Worm (Caenorhabditis elegans) whole organism, midembryonic: ENCODE results near the gene sdz-21.

ENCODE experiments used
- T22C8.4 ChIP-seq: fragments of 200-800 bp; sonication (Bioruptor generic); IDR thresholded peaks from 2 replicates; pipeline ENCODE4 v1.3.6; 2022; ENCODE audit warnings: missing genetic modification characterization, missing compliant biosample characterization
- cog-1 ChIP-seq: sonication (generic microtip); optimal IDR thresholded peaks from 2 replicates; lab custom pipeline; 2016; ENCODE audit warnings: missing genetic modification characterization, missing compliant biosample characterization
- flt-1 ChIP-seq: fragments of 200-800 bp; sonication (Bioruptor generic); IDR thresholded peaks from 2 replicates; pipeline ENCODE4 v1.3.6; 2022; ENCODE audit warnings: missing genetic modification characterization, missing compliant biosample characterization
- klf-2 ChIP-seq: fragments of 200-800 bp; sonication (Bioruptor generic); conservative IDR thresholded peaks from 2 replicates; pipeline ENCODE4 v1.3.6; 2022; ENCODE audit warnings: missing genetic modification reagents, missing genetic modification characterization, missing compliant biosample characterization
- med-1 ChIP-seq: sonication (generic microtip); optimal IDR thresholded peaks from 2 replicates; lab custom pipeline; 2017; ENCODE audit warnings: missing genetic modification characterization, mild to moderate bottlenecking, missing compliant biosample characterization, antibody characterized with exemption, missing genetic modification reagents; ENCODE audit not compliant: insufficient read depth
- ztf-23 ChIP-seq: fragments of 200-800 bp; sonication (Bioruptor generic); IDR thresholded peaks from 2 replicates; pipeline ENCODE4 v1.3.6; 2022; ENCODE audit warnings: missing genetic modification reagents, missing genetic modification characterization, missing compliant biosample characterization
- ztf-29 ChIP-seq: fragments of 200-800 bp; sonication (Bioruptor generic); IDR thresholded peaks from 2 replicates; pipeline ENCODE4 v1.3.6; 2022; ENCODE audit warnings: missing genetic modification reagents, missing genetic modification characterization, missing compliant biosample characterization

DNA sequence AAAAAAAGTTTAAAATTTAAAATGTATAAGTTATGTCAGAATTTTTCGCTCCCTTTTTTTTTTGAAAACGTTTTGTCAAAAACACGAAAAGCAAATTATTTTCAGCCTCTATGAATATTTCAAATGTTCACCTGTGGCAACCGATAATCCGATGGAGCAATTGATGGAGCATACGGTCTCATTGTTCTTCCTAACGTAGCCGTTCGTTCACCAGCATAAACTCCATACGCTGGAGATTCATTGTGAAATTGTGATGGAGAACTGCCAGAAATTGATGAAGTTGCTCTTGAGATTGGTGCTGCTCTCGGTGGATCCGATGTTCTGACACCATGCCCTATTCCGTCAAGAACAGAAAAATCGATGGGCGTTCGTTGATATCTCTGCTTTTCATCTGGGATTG, 35.0 kb upstream of the sdz-21 start:
- no peak for TF ChIP-seq flt-1
- no peak for TF ChIP-seq klf-2
- TF ChIP-seq ztf-29 (GFP tag; lab: Robert Waterston, UW) = no peak
- no peak for TF ChIP-seq med-1 (GFP tag; lab: Kevin White, UChicago)
- no peak for TF ChIP-seq T22C8.4 (GFP tag; lab: Robert Waterston, UW)
- TF ChIP-seq cog-1 (tag; lab: Kevin White, UChicago) = no peak
- no peak for TF ChIP-seq ztf-23 (GFP tag; lab: Robert Waterston, UW)
